Worm (Caenorhabditis elegans): ENCODE data around the gene pyt-1.

The pyt-1 gene

DNA sequence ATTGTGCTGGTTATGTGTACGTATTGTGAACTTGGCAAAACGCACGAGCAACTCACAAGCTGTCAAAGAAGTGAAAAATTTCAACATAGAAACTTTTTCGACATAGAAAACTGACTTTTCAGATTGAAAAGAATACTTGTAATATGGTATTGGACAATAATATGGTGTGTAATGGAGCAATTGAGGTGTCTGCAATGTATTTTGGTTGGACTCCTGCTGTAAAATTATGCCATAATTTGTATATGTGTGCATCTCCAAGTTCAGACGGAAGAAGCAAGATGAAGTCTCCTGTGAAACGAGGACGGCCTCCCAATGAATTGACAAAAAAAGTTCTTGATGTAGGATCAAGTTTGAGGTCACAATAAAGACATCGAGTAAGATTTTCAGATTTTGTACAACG is 45.3 kb downstream of the pyt-1 start:
- TF ChIP-seq unc-62 (GFP tag; optimal IDR thresholded peaks at IDR 0.05): no peak

- no peak for TF ChIP-seq unc-62 (GFP tag; optimal IDR thresholded peaks at IDR 0.05)
Observed at ce11 chrV:10182984-10183383, 46.1 kb downstream of the pyt-1 start, which contains the start of gene ZK856.4. Gene ZK856.4, plus strand, starts transcription at chrV:10183284.

ce11 chrV:10179235-10179634 is 49.9 kb downstream of the pyt-1 start, which contains the start of gene cul-5:
Gene cul-5, plus strand, starts transcription at chrV:10179535.
- TF ChIP-seq unc-62 (GFP tag; optimal IDR thresholded peaks at IDR 0.05): no peak
